Worm (Caenorhabditis elegans) whole organism, mixed stage, embryonic: Measurements from ENCODE around the gene F11E6.11.

ENCODE experiments used
- cnd-1 ChIP-seq: fragments of 200-800 bp; sonication (Bioruptor generic); optimal IDR thresholded peaks from 2 replicates; lab custom pipeline; 2018; ENCODE audit warnings: mild to moderate bottlenecking, missing genetic modification characterization, missing compliant biosample characterization
- elt-3 ChIP-seq: fragments of 150-350 bp; optimal IDR thresholded peaks from 2 replicates; lab custom pipeline; 2014; ENCODE audit warnings: missing biosample characterization, missing genetic modification characterization
- snpc-4 ChIP-seq: fragments of 150-350 bp; optimal IDR thresholded peaks from 2 replicates; lab custom pipeline; 2014; ENCODE audit warnings: missing biosample characterization, missing genetic modification characterization

ce11 chrIV:17465886-17466285 lies 23.3 kb downstream of the F11E6.11 start, which contains the start of gene F11E6.6:
- TF ChIP-seq elt-3 (tag; lab: Kevin White, UChicago) (no peak), snpc-4 (tag; lab: Kevin White, UChicago) (no peak), cnd-1 (tag; lab: Kevin White, UChicago) (no peak)
